Worm (Caenorhabditis elegans) whole organism, young adult: ENCODE data around the gene rha-2.

Experiments used
- F33H1.4 ChIP-seq: fragments of 200-800 bp; sonication (Bioruptor generic); IDR thresholded peaks from 2 replicates; pipeline ENCODE4 v1.3.6; 2022; ENCODE audit warnings: missing genetic modification reagents, missing genetic modification characterization, missing compliant biosample characterization
- ceh-58 ChIP-seq: fragments of 200-800 bp; sonication (Bioruptor generic); IDR thresholded peaks from 2 replicates; pipeline ENCODE4 v1.3.6; 2022; ENCODE audit warnings: missing genetic modification characterization, missing compliant biosample characterization
- dpl-1 ChIP-seq: fragments of 150-350 bp; optimal IDR thresholded peaks from 2 replicates; lab custom pipeline; 2014; ENCODE audit warnings: missing biosample characterization, missing genetic modification reagents, missing genetic modification characterization
- hlh-26 ChIP-seq: fragments of 200-800 bp; sonication (Bioruptor generic); conservative IDR thresholded peaks from 2 replicates; pipeline ENCODE4 v1.3.6; 2022; ENCODE audit warnings: missing genetic modification reagents, missing genetic modification characterization, missing compliant biosample characterization
- rec-8 ChIP-seq, 2 experiments: sonication (generic microtip); optimal IDR thresholded peaks; 2 replicates each; lab custom pipeline; 2016; ENCODE audit warnings: mild to moderate bottlenecking in 2 of 2, missing genetic modification characterization in 2 of 2, missing genetic modification reagents in 2 of 2, missing genotype in 2 of 2, missing biosample characterization in 1 of 2, missing compliant biosample characterization in 1 of 2, moderate library complexity in 1 of 2
- unc-62 ChIP-seq: fragments of 150-350 bp; optimal IDR thresholded peaks from 2 replicates; lab custom pipeline; 2014; ENCODE audit warnings: missing biosample characterization, missing genetic modification reagents, missing genetic modification characterization

- no peak for TF ChIP-seq F33H1.4
- TF ChIP-seq hlh-26 (GFP tag; lab: Robert Waterston, UW), result no peak
- TF ChIP-seq ceh-58 (GFP tag; lab: Robert Waterston, UW), result no peak
- no peak for TF ChIP-seq unc-62 (GFP tag; lab: Kevin White, UChicago)
- TF ChIP-seq dpl-1 (GFP tag; lab: Kevin White, UChicago), result no peak
- TF ChIP-seq rec-8 (tag; optimal IDR thresholded peaks at IDR 0.05; lab: Kevin White, UChicago), result no peak
Measured at ce11 chrIII:8579367-8579766, 35.0 kb downstream of the rha-2 start.
